Worm (Caenorhabditis elegans) whole organism, L1 larva: ENCODE data around the gene C16C8.4.
A peak's percentile ranks its signal among the peaks of the same experiment; 100 is the strongest.

Source experiments
- C04F5.9 ChIP-seq: sonication (generic microtip); optimal IDR thresholded peaks from 2 replicates; lab custom pipeline; 2016; ENCODE audit warnings: missing genetic modification characterization, missing compliant biosample characterization
- C16A3.4 ChIP-seq: fragments of 150-350 bp; optimal IDR thresholded peaks from 2 replicates; lab custom pipeline; 2014; ENCODE audit warnings: missing biosample characterization, missing genetic modification characterization
- C34B4.2 ChIP-seq: sonication (generic microtip); optimal IDR thresholded peaks from 2 replicates; lab custom pipeline; 2017; ENCODE audit warnings: mild to moderate bottlenecking, missing genetic modification characterization, missing compliant biosample characterization
- F16B12.6 ChIP-seq: fragments of 150-350 bp; optimal IDR thresholded peaks from 2 replicates; lab custom pipeline; 2014; ENCODE audit warnings: missing biosample characterization, missing genetic modification characterization
- aha-1 ChIP-seq: fragments of 150-350 bp; optimal IDR thresholded peaks from 2 replicates; lab custom pipeline; 2014; ENCODE audit warnings: missing biosample characterization, missing genetic modification characterization
- alr-1 ChIP-seq: fragments of 200-800 bp; sonication (Bioruptor generic); optimal IDR thresholded peaks from 2 replicates; lab custom pipeline; 2018; ENCODE audit warnings: borderline replicate concordance, mild to moderate bottlenecking, missing genetic modification characterization, missing compliant biosample characterization
- aly-2 ChIP-seq: fragments of 150-350 bp; optimal IDR thresholded peaks from 2 replicates; lab custom pipeline; 2014; ENCODE audit warnings: missing biosample characterization, missing genetic modification characterization
- ama-1 ChIP-seq: fragments of 150-350 bp; optimal IDR thresholded peaks from 2 replicates; lab custom pipeline; 2014
- blmp-1 ChIP-seq: fragments of 150-350 bp; optimal IDR thresholded peaks from 2 replicates; lab custom pipeline; 2014; ENCODE audit warnings: missing biosample characterization, missing genetic modification characterization
- ceh-63 ChIP-seq: fragments of 200-800 bp; sonication (Bioruptor generic); optimal IDR thresholded peaks from 2 replicates; lab custom pipeline; 2018; ENCODE audit warnings: mild to moderate bottlenecking, missing genetic modification characterization, missing compliant biosample characterization
- ceh-88 ChIP-seq: fragments of 200-800 bp; sonication (Bioruptor generic); IDR thresholded peaks from 2 replicates; pipeline ENCODE4 v1.3.6; 2022; ENCODE audit warnings: missing genetic modification characterization, missing compliant biosample characterization
- dpl-1 ChIP-seq, 3 experiments: fragments of 150-350 bp in 2 of 3; sonication (generic microtip) in 1 of 3; optimal IDR thresholded peaks; 2 replicates each; lab custom pipeline; 2014 to 2017; ENCODE audit warnings: missing biosample characterization in 3 of 3, missing genetic modification characterization in 3 of 3, missing genetic modification reagents in 3 of 3
- egl-13 ChIP-seq: sonication (generic microtip); optimal IDR thresholded peaks from 2 replicates; lab custom pipeline; 2016; ENCODE audit warnings: missing genotype, missing genetic modification reagents, missing genetic modification characterization, missing compliant biosample characterization
- egl-27 ChIP-seq, 2 experiments: fragments of 150-350 bp in 1 of 2; sonication (generic microtip); optimal IDR thresholded peaks; 3 replicates each; lab custom pipeline; 2017 to 2018; ENCODE audit warnings: missing biosample characterization in 2 of 2, missing genetic modification characterization in 2 of 2, missing genetic modification reagents in 2 of 2
- elt-2 ChIP-seq: sonication (generic microtip); optimal IDR thresholded peaks from 2 replicates; lab custom pipeline; 2016; ENCODE audit warnings: missing genetic modification characterization, mild to moderate bottlenecking, inconsistent platforms, missing compliant biosample characterization, missing genetic modification reagents
- elt-3 ChIP-seq, 6 experiments: fragments of 150-350 bp in 1 of 6; sonication (generic microtip); optimal IDR thresholded peaks; 2 replicates each; lab custom pipeline; 2017 to 2018; ENCODE audit warnings: missing biosample characterization in 6 of 6, missing genetic modification characterization in 6 of 6, inconsistent platforms in 1 of 6
- ets-5 ChIP-seq: fragments of 200-800 bp; sonication (Bioruptor generic); IDR thresholded peaks from 2 replicates; pipeline ENCODE4 v1.3.6; 2022; ENCODE audit warnings: missing genetic modification characterization, missing compliant biosample characterization
- fos-1 ChIP-seq: fragments of 150-350 bp; optimal IDR thresholded peaks from 2 replicates; lab custom pipeline; 2014; ENCODE audit warnings: missing biosample characterization, missing genetic modification characterization
- grh-1 ChIP-seq: fragments of 200-800 bp; sonication (Bioruptor generic); IDR thresholded peaks from 2 replicates; pipeline ENCODE4 v1.3.6; 2022; ENCODE audit warnings: missing genetic modification reagents, missing genetic modification characterization, missing compliant biosample characterization
- isw-1 ChIP-seq: fragments of 200-800 bp; sonication (Bioruptor generic); IDR thresholded peaks from 2 replicates; pipeline ENCODE4 v1.3.6; 2022; ENCODE audit warnings: missing genetic modification characterization, missing compliant biosample characterization
- lin-14 ChIP-seq: fragments of 200-800 bp; sonication (Bioruptor generic); optimal IDR thresholded peaks from 2 replicates; lab custom pipeline; 2018; ENCODE audit warnings: mild to moderate bottlenecking, missing genetic modification characterization, moderate library complexity, missing compliant biosample characterization
- lin-15B ChIP-seq: fragments of 150-350 bp; sonication (generic microtip); optimal IDR thresholded peaks from 3 replicates; lab custom pipeline; 2014; ENCODE audit warnings: missing biosample characterization, missing genetic modification characterization
- lin-35 ChIP-seq, 2 experiments: fragments of 150-350 bp; optimal IDR thresholded peaks; 2 replicates each; lab custom pipeline; 2014; ENCODE audit warnings: missing biosample characterization in 2 of 2, missing genetic modification characterization in 2 of 2, missing genetic modification reagents in 2 of 2
- lin-39 ChIP-seq: fragments of 150-350 bp; optimal IDR thresholded peaks from 2 replicates; lab custom pipeline; 2014; ENCODE audit warnings: missing biosample characterization, missing genetic modification reagents, missing genetic modification characterization
- lsy-2 ChIP-seq, 2 experiments: fragments of 150-350 bp; optimal IDR thresholded peaks; 2 replicates each; lab custom pipeline; 2014; ENCODE audit warnings: missing biosample characterization in 2 of 2, missing genetic modification characterization in 2 of 2
- mab-9 ChIP-seq: fragments of 200-800 bp; sonication (Bioruptor generic); IDR thresholded peaks from 2 replicates; pipeline ENCODE4 v1.3.6; 2022; ENCODE audit warnings: missing genetic modification reagents, missing genetic modification characterization, missing compliant biosample characterization
- mdl-1 ChIP-seq, 2 experiments: fragments of 150-350 bp; optimal IDR thresholded peaks; 2 replicates each; lab custom pipeline; 2014 to 2017; ENCODE audit warnings: missing biosample characterization in 2 of 2, missing genetic modification characterization in 2 of 2, inconsistent platforms in 1 of 2
- mef-2 ChIP-seq: fragments of 150-350 bp; optimal IDR thresholded peaks from 2 replicates; lab custom pipeline; 2014; ENCODE audit warnings: missing biosample characterization, missing genetic modification characterization
- nhr-12 ChIP-seq: sonication (generic microtip); optimal IDR thresholded peaks from 2 replicates; lab custom pipeline; 2017; ENCODE audit warnings: missing biosample characterization, missing genetic modification characterization
- nhr-19 ChIP-seq: fragments of 200-800 bp; sonication (Bioruptor generic); conservative IDR thresholded peaks from 2 replicates; pipeline ENCODE4 v1.3.6; 2022; ENCODE audit warnings: missing genetic modification characterization, missing compliant biosample characterization
- nhr-28 ChIP-seq: fragments of 150-350 bp; optimal IDR thresholded peaks from 2 replicates; lab custom pipeline; 2014; ENCODE audit warnings: missing biosample characterization, missing genetic modification characterization
- nhr-71 ChIP-seq: sonication (generic microtip); optimal IDR thresholded peaks from 2 replicates; lab custom pipeline; 2016; ENCODE audit warnings: mild to moderate bottlenecking, missing genetic modification characterization, moderate library complexity, missing compliant biosample characterization
- nhr-84 ChIP-seq: sonication (generic microtip); optimal IDR thresholded peaks from 2 replicates; lab custom pipeline; 2017; ENCODE audit warnings: missing biosample characterization, missing genetic modification characterization
- nhr-90 ChIP-seq: sonication (generic microtip); optimal IDR thresholded peaks from 2 replicates; lab custom pipeline; 2016; ENCODE audit warnings: mild to moderate bottlenecking, missing genetic modification characterization, missing compliant biosample characterization; ENCODE audit not compliant: poor library complexity
- pax-3 ChIP-seq: fragments of 200-800 bp; sonication (Bioruptor generic); optimal IDR thresholded peaks from 2 replicates; lab custom pipeline; 2018; ENCODE audit warnings: mild to moderate bottlenecking, missing genetic modification characterization, moderate library complexity, missing compliant biosample characterization
- pqm-1 ChIP-seq: sonication (generic microtip); optimal IDR thresholded peaks from 3 replicates; lab custom pipeline; 2017; ENCODE audit warnings: missing biosample characterization, missing genetic modification characterization
- snpc-4 ChIP-seq: fragments of 150-350 bp; optimal IDR thresholded peaks from 2 replicates; lab custom pipeline; 2014; ENCODE audit warnings: missing biosample characterization, missing genetic modification characterization
- snu-23 ChIP-seq: sonication (generic microtip); optimal IDR thresholded peaks from 2 replicates; lab custom pipeline; 2016; ENCODE audit warnings: missing genetic modification characterization, missing compliant biosample characterization
- swsn-7 ChIP-seq: sonication (generic microtip); optimal IDR thresholded peaks from 2 replicates; lab custom pipeline; 2016; ENCODE audit warnings: missing genetic modification characterization, missing compliant biosample characterization
- tbx-2 ChIP-seq: sonication (generic microtip); optimal IDR thresholded peaks from 2 replicates; lab custom pipeline; 2016; ENCODE audit warnings: missing genetic modification characterization, missing compliant biosample characterization
- tlp-1 ChIP-seq: fragments of 150-350 bp; optimal IDR thresholded peaks from 2 replicates; lab custom pipeline; 2014; ENCODE audit warnings: missing biosample characterization, missing genetic modification characterization
- unc-62 ChIP-seq: fragments of 150-350 bp; optimal IDR thresholded peaks from 2 replicates; lab custom pipeline; 2014; ENCODE audit warnings: missing biosample characterization, missing genetic modification reagents, missing genetic modification characterization
- unc-86 ChIP-seq: sonication (generic microtip); optimal IDR thresholded peaks from 2 replicates; lab custom pipeline; 2016; ENCODE audit warnings: missing genetic modification characterization, missing compliant biosample characterization
- xbp-1 ChIP-seq: sonication (generic microtip); optimal IDR thresholded peaks from 2 replicates; lab custom pipeline; 2016; ENCODE audit warnings: missing genetic modification characterization, missing compliant biosample characterization
- zag-1 ChIP-seq: fragments of 150-350 bp; optimal IDR thresholded peaks from 2 replicates; lab custom pipeline; 2014; ENCODE audit warnings: missing biosample characterization, missing genetic modification characterization
- zip-4 ChIP-seq: fragments of 200-800 bp; sonication (Bioruptor generic); optimal IDR thresholded peaks from 2 replicates; lab custom pipeline; 2018; ENCODE audit warnings: mild to moderate bottlenecking, missing genetic modification characterization, moderate library complexity, missing compliant biosample characterization
- ztf-4 ChIP-seq: fragments of 150-350 bp; optimal IDR thresholded peaks from 2 replicates; lab custom pipeline; 2014; ENCODE audit warnings: missing biosample characterization, missing genetic modification characterization

Gene C16C8.4

DNA sequence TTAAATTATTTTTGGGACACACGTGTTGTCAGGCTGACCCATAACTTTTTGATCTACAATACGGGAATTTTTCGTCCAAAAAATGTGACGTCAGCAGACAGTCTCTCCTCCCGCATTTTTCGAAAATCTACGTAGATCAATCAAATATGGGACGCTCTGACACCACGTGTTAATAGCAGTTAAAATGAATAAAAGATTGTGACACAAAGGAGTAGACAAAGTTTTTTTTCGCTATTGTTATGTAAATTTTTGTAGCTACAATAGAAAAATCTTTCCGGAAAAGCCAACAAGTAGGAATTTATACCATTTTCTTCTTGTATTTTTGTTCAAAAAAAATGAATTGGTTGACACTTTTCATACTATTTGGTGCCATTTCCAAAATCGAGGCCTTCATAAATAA lies 2.8 kb downstream of the C16C8.4 start, which contains the start of gene C16C8.27:
Gene C16C8.27 (plus strand): TSS at position 301 of the 400 bp plus-strand sequence.
- TF ChIP-seq lin-39 (no peak), C34B4.2 (tag; lab: Kevin White, UChicago) (no peak), mab-9 (GFP tag; lab: Robert Waterston, UW) (no peak), aha-1 (tag; lab: Kevin White, UChicago) (no peak), nhr-12 (tag; lab: Kevin White, UChicago) (no peak), unc-86 (tag; lab: Kevin White, UChicago) (no peak)

DNA sequence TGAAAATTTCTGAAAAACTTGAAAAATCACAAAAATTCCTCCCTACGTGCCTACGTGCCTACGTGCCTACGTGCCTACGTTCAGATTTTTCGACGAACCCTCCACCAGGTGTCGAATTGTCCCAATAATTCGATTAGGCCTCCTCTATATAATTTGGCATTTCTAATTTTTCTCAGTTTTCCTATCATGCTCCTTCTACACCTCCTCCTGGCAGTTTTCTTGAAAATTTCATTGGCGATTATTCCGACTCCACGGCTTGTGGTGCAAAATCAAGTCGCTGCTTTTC lies 3.6 kb downstream of the C16C8.4 start, which contains the start of gene C16C8.17:
Gene C16C8.17 (plus strand): TSS at position 187 of the 286 bp plus-strand sequence.
- TF ChIP-seq swsn-7 (tag; lab: Kevin White, UChicago) = no peak
- TF ChIP-seq ceh-88 (GFP tag; lab: Robert Waterston, UW) = no peak
- TF ChIP-seq mdl-1 (tag; optimal IDR thresholded peaks at IDR 0.05; lab: Kevin White, UChicago) = no peak
- no peak for TF ChIP-seq snu-23
- no peak for TF ChIP-seq nhr-71
- no peak for TF ChIP-seq C04F5.9
- no peak for TF ChIP-seq nhr-84 (tag; lab: Kevin White, UChicago)
- no peak for TF ChIP-seq C16A3.4
- TF ChIP-seq lsy-2 (tag; optimal IDR thresholded peaks at IDR 0.05; lab: Kevin White, UChicago) = no peak
- TF ChIP-seq isw-1 (GFP tag; lab: Robert Waterston, UW) = no peak
- TF ChIP-seq elt-3 (tag; optimal IDR thresholded peaks at IDR 0.05; lab: Kevin White, UChicago) = no peak
- TF ChIP-seq F16B12.6 = no peak
- TF ChIP-seq ets-5 = no peak
- TF ChIP-seq ztf-4 (tag; lab: Kevin White, UChicago) = no peak
- TF ChIP-seq xbp-1 (tag; lab: Kevin White, UChicago) = no peak
- TF ChIP-seq fos-1 (tag; lab: Kevin White, UChicago) = no peak
- TF ChIP-seq, all 84 proteins: peak for 0

DNA sequence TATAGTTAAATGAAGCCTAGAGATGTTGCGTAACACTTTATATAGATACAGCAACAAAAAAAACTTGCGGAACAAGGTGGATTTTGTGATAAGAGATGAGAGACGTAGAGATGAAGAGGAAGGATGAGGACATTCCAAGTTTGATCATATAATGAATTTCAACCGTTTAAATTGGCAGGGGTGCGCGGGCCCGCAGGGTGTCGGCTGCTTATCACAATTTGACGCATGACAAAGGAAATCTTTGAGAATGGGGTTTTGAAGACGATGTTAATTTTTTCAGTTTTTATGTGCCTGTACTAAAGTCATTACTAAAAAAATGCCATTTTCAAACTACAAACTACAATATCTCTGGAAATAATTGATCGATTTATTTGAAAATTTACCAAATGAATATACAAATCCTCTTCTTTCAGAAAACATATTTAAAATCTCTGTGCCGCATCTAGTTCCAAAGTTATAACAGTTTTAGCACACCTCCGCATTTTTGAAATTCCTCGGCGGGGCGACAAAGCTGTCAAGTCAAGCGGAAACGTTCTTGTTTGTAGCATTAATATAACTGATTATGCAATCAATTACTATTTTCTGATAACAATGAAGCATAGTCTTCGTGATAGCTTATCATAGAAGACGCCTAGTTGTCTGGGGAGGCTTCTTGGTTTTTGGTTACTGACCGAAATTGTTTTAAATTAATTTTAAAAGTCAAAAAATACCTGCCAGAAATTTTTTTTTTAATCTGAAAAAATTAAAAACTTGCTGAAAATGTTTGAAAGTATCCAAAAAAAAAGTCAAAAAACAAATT lies 4.1 kb downstream of the C16C8.4 start:
- TF ChIP-seq elt-2 (tag; lab: Kevin White, UChicago) (peak; percentile 86), tbx-2 (tag; lab: Kevin White, UChicago) (no peak), snpc-4 (tag; lab: Kevin White, UChicago) (peak; percentile 59), ama-1 (lab: Kevin White, UChicago) (no peak), tlp-1 (tag; lab: Kevin White, UChicago) (peak; percentile 57), lin-35 (GFP tag; optimal IDR thresholded peaks at IDR 0.05; lab: Kevin White, UChicago) (no peak), C16A3.4 (no peak), alr-1 (tag; lab: Kevin White, UChicago) (no peak)

DNA sequence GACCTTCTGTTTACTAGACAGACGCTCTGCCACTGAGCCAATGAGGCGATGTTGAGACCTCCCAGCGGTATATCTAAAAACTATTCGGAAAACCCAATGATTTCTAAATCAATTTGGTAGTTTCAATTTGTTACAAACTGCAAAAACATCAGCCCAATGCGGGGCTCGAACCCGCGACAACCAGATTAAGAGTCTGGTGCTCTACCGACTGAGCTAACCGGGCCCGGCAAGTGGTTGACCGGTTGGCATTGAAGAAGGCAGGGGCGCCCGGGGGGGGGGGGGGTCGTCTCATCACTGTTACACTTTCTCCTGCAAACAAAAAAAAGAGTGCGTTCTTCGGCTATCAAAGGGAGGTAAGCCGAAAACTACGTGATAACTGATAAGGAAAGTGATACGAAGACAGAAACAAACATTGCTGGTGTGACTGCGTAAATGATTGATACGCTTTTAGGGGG lies 4.9 kb downstream of the C16C8.4 start:
- TF ChIP-seq nhr-19 (GFP tag; lab: Robert Waterston, UW) (peak; percentile 64), ceh-63 (GFP tag; lab: Kevin White, UChicago) (no peak), snu-23 (peak; percentile 38), lin-14 (GFP tag; lab: Kevin White, UChicago) (peak; percentile 60), zip-4 (GFP tag; lab: Kevin White, UChicago) (no peak), pqm-1 (peak; percentile 43), mef-2 (tag; lab: Kevin White, UChicago) (no peak), mab-9 (GFP tag; lab: Robert Waterston, UW) (no peak), grh-1 (GFP tag; lab: Robert Waterston, UW) (0 out of 2 replicates have a peak, but pooled peaks have one; percentile 6), zag-1 (no peak), blmp-1 (peak; percentile 66), dpl-1 (GFP tag; optimal IDR thresholded peaks at IDR 0.05; lab: Kevin White, UChicago) (peak in 1 of 3 experiments; percentile 3), unc-62 (GFP tag; lab: Kevin White, UChicago) (no peak), elt-2 (tag; lab: Kevin White, UChicago) (peak; percentile 97), xbp-1 (tag; lab: Kevin White, UChicago) (peak; percentile 4), nhr-28 (tag; lab: Kevin White, UChicago) (no peak), unc-86 (tag; lab: Kevin White, UChicago) (no peak), egl-27 (tag; optimal IDR thresholded peaks at IDR 0.05; lab: Kevin White, UChicago) (no peak), pax-3 (tag; lab: Kevin White, UChicago) (no peak), lin-15B (tag; lab: Kevin White, UChicago) (no peak), nhr-84 (tag; lab: Kevin White, UChicago) (no peak), nhr-90 (tag; lab: Kevin White, UChicago) (peak; percentile 75), aly-2 (no peak), egl-13 (tag; lab: Kevin White, UChicago) (no peak)
